Fruit fly (Drosophila melanogaster) whole organism, prepupa: ENCODE results near the gene Dip-C.

Experiments
- Blimp-1 ChIP-seq: fragments of 200-800 bp; sonication (Bioruptor generic); optimal IDR thresholded peaks from 3 replicates; lab custom pipeline; 2017; ENCODE audit warnings: missing biosample characterization, missing genetic modification characterization, mild to moderate bottlenecking, moderate library complexity, missing genetic modification reagents
- CG11762 ChIP-seq: fragments of 200-800 bp; sonication (Bioruptor generic); optimal IDR thresholded peaks from 3 replicates; lab custom pipeline; 2016; ENCODE audit warnings: missing biosample characterization, missing genetic modification characterization; ENCODE audit not compliant: insufficient read depth
- CG15336 ChIP-seq: fragments of 200-800 bp; sonication (Bioruptor generic); IDR thresholded peaks from 2 replicates; pipeline ENCODE4 v1.3.6; 2022; ENCODE audit warnings: missing biosample characterization, missing genetic modification characterization
- CG16779 ChIP-seq: fragments of 200-800 bp; sonication (Bioruptor generic); optimal IDR thresholded peaks from 3 replicates; lab custom pipeline; 2017; ENCODE audit warnings: missing biosample characterization, mild to moderate bottlenecking, missing genetic modification characterization
- CG3032 ChIP-seq: fragments of 200-800 bp; optimal IDR thresholded peaks from 2 replicates; lab custom pipeline; 2019; ENCODE audit warnings: missing biosample characterization, mild to moderate bottlenecking, missing genetic modification characterization, moderate library complexity
- CG34406 ChIP-seq: fragments of 200-800 bp; sonication (Bioruptor generic); optimal IDR thresholded peaks from 3 replicates; lab custom pipeline; 2016; ENCODE audit warnings: missing biosample characterization, missing genetic modification characterization
- CG3919 ChIP-seq: fragments of 200-800 bp; sonication (Bioruptor generic); optimal IDR thresholded peaks from 3 replicates; lab custom pipeline; 2016; ENCODE audit warnings: missing biosample characterization, missing genetic modification characterization
- CG4318 ChIP-seq: fragments of 200-800 bp; sonication (Bioruptor generic); optimal IDR thresholded peaks from 3 replicates; lab custom pipeline; 2017; ENCODE audit warnings: missing biosample characterization, mild to moderate bottlenecking, missing genetic modification characterization
- CG6163 ChIP-seq: fragments of 200-800 bp; sonication (Bioruptor generic); IDR thresholded peaks from 3 replicates; pipeline ENCODE4 v1.3.6; 2022; ENCODE audit warnings: missing biosample characterization, missing genetic modification characterization
- CG6808 ChIP-seq: fragments of 200-800 bp; sonication (Bioruptor generic); optimal IDR thresholded peaks from 3 replicates; lab custom pipeline; 2017; ENCODE audit warnings: missing biosample characterization, missing genetic modification characterization, mild to moderate bottlenecking, moderate library complexity, missing genetic modification reagents
- CG6854 ChIP-seq: fragments of 200-800 bp; sonication (Bioruptor generic); optimal IDR thresholded peaks from 2 replicates; lab custom pipeline; 2017; ENCODE audit warnings: missing biosample characterization, mild to moderate bottlenecking, missing genetic modification characterization
- CG8319 ChIP-seq: fragments of 200-800 bp; sonication (Bioruptor generic); optimal IDR thresholded peaks from 3 replicates; lab custom pipeline; 2016; ENCODE audit warnings: missing biosample characterization, missing genetic modification characterization
- CG9139 ChIP-seq: fragments of 200-800 bp; sonication (Bioruptor generic); optimal IDR thresholded peaks from 3 replicates; lab custom pipeline; 2017; ENCODE audit warnings: missing biosample characterization, mild to moderate bottlenecking, missing genetic modification characterization
- Eip78C ChIP-seq: fragments of 200-800 bp; sonication (Bioruptor generic); peaks from one replicate; lab custom pipeline; 2016; ENCODE audit warnings: missing biosample characterization, missing genetic modification characterization
- Eip93F ChIP-seq: fragments of 200-800 bp; sonication (Bioruptor generic); optimal IDR thresholded peaks from 2 replicates; lab custom pipeline; 2016; ENCODE audit warnings: missing biosample characterization, mild to moderate bottlenecking, missing genetic modification characterization
- Ets21C ChIP-seq: fragments of 200-800 bp; sonication (Bioruptor generic); optimal IDR thresholded peaks from 3 replicates; lab custom pipeline; 2016; ENCODE audit warnings: missing biosample characterization, missing genetic modification characterization
- Ets96B ChIP-seq: fragments of 200-800 bp; optimal IDR thresholded peaks from 2 replicates; lab custom pipeline; 2019; ENCODE audit warnings: missing biosample characterization, mild to moderate bottlenecking, missing genetic modification characterization, moderate library complexity
- Gug ChIP-seq: fragments of 200-800 bp; sonication (Bioruptor generic); IDR thresholded peaks from 2 replicates; pipeline ENCODE4 v1.3.6; 2022; ENCODE audit warnings: missing biosample characterization, missing genetic modification characterization
- Hr38 ChIP-seq: sonication (Bioruptor generic); optimal IDR thresholded peaks from 2 replicates; lab custom pipeline; 2016; ENCODE audit warnings: missing biosample characterization, missing genetic modification characterization
- Hr39 ChIP-seq: fragments of 200-800 bp; sonication (Bioruptor generic); optimal IDR thresholded peaks from 2 replicates; lab custom pipeline; 2016; ENCODE audit warnings: missing biosample characterization, missing genetic modification characterization
- Met ChIP-seq: fragments of 200-800 bp; sonication (Bioruptor generic); optimal IDR thresholded peaks from 3 replicates; lab custom pipeline; 2016; ENCODE audit warnings: missing biosample characterization, missing genetic modification characterization
- OdsH ChIP-seq: fragments of 200-800 bp; sonication (Bioruptor generic); optimal IDR thresholded peaks from 3 replicates; lab custom pipeline; 2016; ENCODE audit warnings: missing biosample characterization, missing genetic modification characterization
- Sox102F ChIP-seq: fragments of 200-800 bp; sonication (Bioruptor generic); optimal IDR thresholded peaks from 2 replicates; lab custom pipeline; 2016; ENCODE audit warnings: missing biosample characterization, mild to moderate bottlenecking, missing genetic modification characterization
- Sox14 ChIP-seq: fragments of 200-800 bp; sonication (Bioruptor generic); optimal IDR thresholded peaks from 3 replicates; lab custom pipeline; 2016; ENCODE audit warnings: missing biosample characterization, missing genetic modification characterization
- Sox15 ChIP-seq: fragments of 200-800 bp; sonication (Bioruptor generic); optimal IDR thresholded peaks from 3 replicates; lab custom pipeline; 2016; ENCODE audit warnings: missing biosample characterization, missing genetic modification characterization
- achi ChIP-seq: fragments of 200-800 bp; sonication (Bioruptor generic); optimal IDR thresholded peaks from 3 replicates; lab custom pipeline; 2016; ENCODE audit warnings: missing biosample characterization, missing genetic modification characterization
- acj6 ChIP-seq: fragments of 200-800 bp; sonication (Bioruptor generic); optimal IDR thresholded peaks from 3 replicates; lab custom pipeline; 2016; ENCODE audit warnings: missing biosample characterization, missing genetic modification characterization
- eg ChIP-seq: fragments of 200-800 bp; sonication (Bioruptor generic); IDR thresholded peaks from 3 replicates; pipeline ENCODE4 v1.3.6; 2022; ENCODE audit warnings: missing biosample characterization, missing genetic modification characterization
- esn ChIP-seq: fragments of 200-800 bp; sonication (Bioruptor generic); optimal IDR thresholded peaks from 2 replicates; lab custom pipeline; 2016; ENCODE audit warnings: missing biosample characterization, mild to moderate bottlenecking, missing genetic modification characterization, moderate library complexity
- fd59A ChIP-seq: fragments of 200-800 bp; sonication (Bioruptor generic); optimal IDR thresholded peaks from 2 replicates; lab custom pipeline; 2017; ENCODE audit warnings: missing biosample characterization, mild to moderate bottlenecking, missing genetic modification characterization, missing genetic modification reagents
- fd85E ChIP-seq: fragments of 200-800 bp; sonication (Bioruptor generic); optimal IDR thresholded peaks from 3 replicates; lab custom pipeline; 2016; ENCODE audit warnings: missing biosample characterization, missing genetic modification characterization
- fkh ChIP-seq: fragments of 200-800 bp; sonication (Bioruptor generic); optimal IDR thresholded peaks from 3 replicates; lab custom pipeline; 2017; ENCODE audit warnings: missing biosample characterization, mild to moderate bottlenecking, missing genetic modification characterization, moderate library complexity
- lz ChIP-seq: fragments of 200-800 bp; sonication (Bioruptor generic); optimal IDR thresholded peaks from 3 replicates; lab custom pipeline; 2016; ENCODE audit warnings: missing biosample characterization, missing genetic modification characterization
- salr ChIP-seq, 2 experiments: fragments of 200-800 bp; sonication (Bioruptor generic); optimal IDR thresholded peaks; 3 replicates each; lab custom pipeline; 2016 to 2018; ENCODE audit warnings: missing biosample characterization in 2 of 2, missing genetic modification characterization in 2 of 2, mild to moderate bottlenecking in 1 of 2
- spab ChIP-seq: fragments of 200-800 bp; sonication (Bioruptor generic); optimal IDR thresholded peaks from 2 replicates; lab custom pipeline; 2017; ENCODE audit warnings: missing biosample characterization, mild to moderate bottlenecking, missing genetic modification characterization, missing genetic modification reagents
- ss ChIP-seq, 2 experiments: fragments of 200-800 bp; sonication (Bioruptor generic); optimal IDR thresholded peaks; 2 replicates in 1 of 2; 3 replicates in 1 of 2; lab custom pipeline; 2017 to 2018; ENCODE audit warnings: mild to moderate bottlenecking in 2 of 2, missing biosample characterization in 2 of 2, missing genetic modification characterization in 2 of 2, moderate library complexity in 1 of 2
- svp ChIP-seq: fragments of 200-800 bp; sonication (Bioruptor generic); peaks from one replicate; lab custom pipeline; 2016; ENCODE audit warnings: missing biosample characterization, missing genetic modification characterization
- vri ChIP-seq: fragments of 200-800 bp; sonication (Bioruptor generic); optimal IDR thresholded peaks from 3 replicates; lab custom pipeline; 2016; ENCODE audit warnings: missing biosample characterization, mild to moderate bottlenecking, missing genetic modification characterization

Dip-C gene

dm6 chr3R:12413274-12413958, at the start of gene Dip-C, which contains the start of gene pps:
TSS of gene Dip-C (minus strand) at chr3R:12413759.
TSS of gene pps (plus strand) at chr3R:12413828.
- no peak for TF ChIP-seq Eip78C
- TF ChIP-seq CG3032 (tag; lab: Kevin White, UChicago), result peak; percentile 10
- no peak for TF ChIP-seq CG6163 (GFP tag; lab: Robert Waterston, UW)
- peak; percentile 51 for TF ChIP-seq CG6854
- TF ChIP-seq CG6808 (GFP tag; lab: Kevin White, UChicago), result no peak
- TF ChIP-seq CG8319 (GFP tag; lab: Kevin White, UChicago), result no peak
- TF ChIP-seq Gug (GFP tag; lab: Robert Waterston, UW), result no peak
- TF ChIP-seq esn (GFP tag; lab: Kevin White, UChicago), result peak; percentile 32
- no peak for TF ChIP-seq Hr38 (GFP tag; lab: Kevin White, UChicago)
- TF ChIP-seq Sox14 (GFP tag; lab: Kevin White, UChicago), result peak; percentile 63
- TF ChIP-seq fkh (GFP tag; lab: Kevin White, UChicago), result no peak

dm6 chr3R:12459879-12460522, 46.4 kb upstream of the Dip-C start, which contains the start of the genes CG5961 and Polr3C:
TSS of gene CG5961 (minus strand) at chr3R:12460294.
TSS of gene Polr3C (plus strand) at chr3R:12460414.
- peak; percentile 19 for TF ChIP-seq esn (GFP tag; lab: Kevin White, UChicago)
- TF ChIP-seq fkh (GFP tag; lab: Kevin White, UChicago), result peak; percentile 91
- TF ChIP-seq CG34406 (GFP tag; lab: Kevin White, UChicago), result no peak
- peak; percentile 13 for TF ChIP-seq Eip78C
- TF ChIP-seq acj6, result no peak

dm6 chr3R:12456370-12456940, 42.9 kb upstream of the Dip-C start, which contains the start of gene trus:
TSS of gene trus (plus strand) at chr3R:12456573.
- TF ChIP-seq CG16779 (tag; lab: Kevin White, UChicago) (no peak), esn (GFP tag; lab: Kevin White, UChicago) (peak; percentile 27), Met (GFP tag; lab: Kevin White, UChicago) (no peak), Ets96B (tag; lab: Kevin White, UChicago) (no peak)

dm6 chr3R:12454492-12454891, 40.9 kb upstream of the Dip-C start:
- TF ChIP-seq OdsH (GFP tag; lab: Kevin White, UChicago) (no peak), Sox14 (GFP tag; lab: Kevin White, UChicago) (no peak), Gug (GFP tag; lab: Robert Waterston, UW) (no peak), spab (no peak), CG34406 (GFP tag; lab: Kevin White, UChicago) (no peak), CG3032 (tag; lab: Kevin White, UChicago) (no peak), CG4318 (GFP tag; lab: Kevin White, UChicago) (no peak), fd59A (GFP tag; lab: Kevin White, UChicago) (no peak), Ets96B (tag; lab: Kevin White, UChicago) (no peak), CG3919 (GFP tag; lab: Kevin White, UChicago) (no peak), eg (GFP tag; lab: Robert Waterston, UW) (no peak), Eip93F (GFP tag; lab: Kevin White, UChicago) (no peak), acj6 (no peak), Eip78C (no peak), Met (GFP tag; lab: Kevin White, UChicago) (no peak), salr (GFP tag; optimal IDR thresholded peaks at IDR 0.05; lab: Kevin White, UChicago) (no peak), CG9139 (GFP tag; lab: Kevin White, UChicago) (no peak)

dm6 chr3R:12451888-12452514, 38.4 kb upstream of the Dip-C start, which contains the start of gene CG5509:
TSS of gene CG5509 (plus strand) at chr3R:12452464.
- TF ChIP-seq Eip78C (peak; percentile 22), Sox15 (GFP tag; lab: Kevin White, UChicago) (no peak), esn (GFP tag; lab: Kevin White, UChicago) (no peak), Blimp-1 (GFP tag; lab: Kevin White, UChicago) (no peak), eg (GFP tag; lab: Robert Waterston, UW) (peak; percentile 52; the same call in 2 of the 3 replicates), svp (GFP tag; lab: Kevin White, UChicago) (no peak), lz (GFP tag; lab: Kevin White, UChicago) (no peak), Hr39 (GFP tag; lab: Kevin White, UChicago) (no peak), Sox102F (GFP tag; lab: Kevin White, UChicago) (no peak), vri (GFP tag; lab: Kevin White, UChicago) (no peak), fd85E (GFP tag; lab: Kevin White, UChicago) (no peak), Ets21C (no peak), CG15336 (GFP tag; lab: Robert Waterston, UW) (peak; percentile 29; the same call in 1 of the 2 replicates), ss (GFP tag; optimal IDR thresholded peaks at IDR 0.05; lab: Kevin White, UChicago) (no peak), CG11762 (GFP tag; lab: Kevin White, UChicago) (no peak), achi (GFP tag; lab: Kevin White, UChicago) (no peak), Hr38 (GFP tag; lab: Kevin White, UChicago) (no peak)
